Worm (Caenorhabditis elegans): ENCODE results near the gene ttr-40.

ce11 chrV:9324167-9324566 is 31.1 kb downstream of the ttr-40 start:
- TF ChIP-seq ceh-2 (tag; optimal IDR thresholded peaks at IDR 0.05): no peak
- no peak for TF ChIP-seq ama-1 (optimal IDR thresholded peaks at IDR 0.05)
- TF ChIP-seq pqm-1 (tag; optimal IDR thresholded peaks at IDR 0.05): no peak
- TF ChIP-seq hlh-15 (tag; optimal IDR thresholded peaks at IDR 0.05): no peak
- TF ChIP-seq lin-11 (tag; optimal IDR thresholded peaks at IDR 0.05): no peak
- TF ChIP-seq ceh-22 (tag; optimal IDR thresholded peaks at IDR 0.05): no peak
